Worm (Caenorhabditis elegans) whole organism, L3 larva: Measurements from ENCODE around the gene C03G6.6.

Source experiments
- ZK546.5 ChIP-seq: sonication (generic microtip); optimal IDR thresholded peaks from 2 replicates; lab custom pipeline; 2017; ENCODE audit warnings: missing biosample characterization, missing genetic modification characterization
- aly-2 ChIP-seq: fragments of 150-350 bp; optimal IDR thresholded peaks from 2 replicates; lab custom pipeline; 2014; ENCODE audit warnings: missing biosample characterization, missing genetic modification characterization
- ama-1 ChIP-seq: fragments of 150-350 bp; optimal IDR thresholded peaks from 2 replicates; lab custom pipeline; 2018
- ceh-16 ChIP-seq: sonication (generic microtip); optimal IDR thresholded peaks from 2 replicates; lab custom pipeline; 2017; ENCODE audit warnings: missing biosample characterization, missing genetic modification characterization
- ceh-28 ChIP-seq: fragments of 150-350 bp; optimal IDR thresholded peaks from 2 replicates; lab custom pipeline; 2014; ENCODE audit warnings: missing biosample characterization, missing genetic modification reagents, missing genetic modification characterization
- ceh-82 ChIP-seq: fragments of 150-350 bp; optimal IDR thresholded peaks from 2 replicates; lab custom pipeline; 2014; ENCODE audit warnings: missing biosample characterization, missing genetic modification characterization
- ceh-9 ChIP-seq: sonication (generic microtip); optimal IDR thresholded peaks from 2 replicates; lab custom pipeline; 2018; ENCODE audit warnings: missing biosample characterization, missing genetic modification characterization
- egl-5 ChIP-seq: fragments of 150-350 bp; optimal IDR thresholded peaks from 2 replicates; lab custom pipeline; 2017; ENCODE audit warnings: missing biosample characterization, missing genetic modification reagents, missing genetic modification characterization, inconsistent platforms
- elt-1 ChIP-seq: fragments of 150-350 bp; optimal IDR thresholded peaks from 2 replicates; lab custom pipeline; 2014; ENCODE audit warnings: missing biosample characterization, missing genetic modification characterization
- elt-2 ChIP-seq: sonication (generic microtip); optimal IDR thresholded peaks from 2 replicates; lab custom pipeline; 2016; ENCODE audit warnings: missing genetic modification reagents, mild to moderate bottlenecking, missing genetic modification characterization, missing compliant biosample characterization
- elt-3 ChIP-seq, 3 experiments: fragments of 150-350 bp in 1 of 3; sonication (generic microtip) in 2 of 3; optimal IDR thresholded peaks; 2 replicates in 2 of 3; 4 replicates in 1 of 3; lab custom pipeline; 2014 to 2017; ENCODE audit warnings: missing biosample characterization in 3 of 3, missing genetic modification characterization in 3 of 3
- eor-1 ChIP-seq, 2 experiments: fragments of 150-350 bp; optimal IDR thresholded peaks; 2 replicates each; lab custom pipeline; 2014 to 2018; ENCODE audit warnings: missing biosample characterization in 2 of 2, missing genetic modification characterization in 2 of 2
- fkh-10 ChIP-seq: sonication (generic microtip); optimal IDR thresholded peaks from 2 replicates; lab custom pipeline; 2017; ENCODE audit warnings: missing biosample characterization, missing genetic modification reagents, missing genetic modification characterization
- fkh-2 ChIP-seq: fragments of 150-350 bp; optimal IDR thresholded peaks from 2 replicates; lab custom pipeline; 2014; ENCODE audit warnings: missing biosample characterization, missing genetic modification reagents, missing genetic modification characterization
- fos-1 ChIP-seq: fragments of 150-350 bp; optimal IDR thresholded peaks from 2 replicates; lab custom pipeline; 2014; ENCODE audit warnings: missing biosample characterization, missing genetic modification characterization
- hmg-11 ChIP-seq: sonication (generic microtip); optimal IDR thresholded peaks from 2 replicates; lab custom pipeline; 2016; ENCODE audit warnings: missing genetic modification characterization, missing compliant biosample characterization
- jun-1 ChIP-seq: fragments of 150-350 bp; optimal IDR thresholded peaks from 2 replicates; lab custom pipeline; 2014; ENCODE audit warnings: missing biosample characterization, missing genetic modification reagents, missing genetic modification characterization
- lin-15B ChIP-seq: fragments of 150-350 bp; optimal IDR thresholded peaks from 2 replicates; lab custom pipeline; 2014; ENCODE audit warnings: missing biosample characterization, missing genetic modification characterization
- lsy-12 ChIP-seq: sonication (generic microtip); optimal IDR thresholded peaks from 2 replicates; lab custom pipeline; 2016; ENCODE audit warnings: mild to moderate bottlenecking, missing genetic modification characterization, missing compliant biosample characterization
- mdl-1 ChIP-seq: fragments of 150-350 bp; optimal IDR thresholded peaks from 2 replicates; lab custom pipeline; 2014; ENCODE audit warnings: missing biosample characterization, missing genetic modification characterization
- mml-1 ChIP-seq: fragments of 150-350 bp; sonication (generic microtip); optimal IDR thresholded peaks from 3 replicates; lab custom pipeline; 2014; ENCODE audit warnings: missing biosample characterization, missing genetic modification characterization
- nfya-1 ChIP-seq: sonication (generic microtip); optimal IDR thresholded peaks from 2 replicates; lab custom pipeline; 2017; ENCODE audit warnings: missing genetic modification characterization, mild to moderate bottlenecking, missing compliant biosample characterization, antibody characterized with exemption, moderate library complexity; ENCODE audit not compliant: insufficient read depth
- nhr-12 ChIP-seq: fragments of 150-350 bp; optimal IDR thresholded peaks from 2 replicates; lab custom pipeline; 2014; ENCODE audit warnings: missing biosample characterization, missing genetic modification characterization
- nhr-237 ChIP-seq: fragments of 150-350 bp; optimal IDR thresholded peaks from 2 replicates; lab custom pipeline; 2014; ENCODE audit warnings: missing biosample characterization, missing genetic modification characterization
- nhr-28 ChIP-seq: fragments of 150-350 bp; optimal IDR thresholded peaks from 2 replicates; lab custom pipeline; 2014; ENCODE audit warnings: missing biosample characterization, missing genetic modification characterization
- nhr-43 ChIP-seq: sonication (generic microtip); optimal IDR thresholded peaks from 2 replicates; lab custom pipeline; 2016; ENCODE audit warnings: mild to moderate bottlenecking, missing genetic modification characterization, missing compliant biosample characterization; ENCODE audit not compliant: poor library complexity, severe bottlenecking
- nhr-77 ChIP-seq: fragments of 150-350 bp; optimal IDR thresholded peaks from 2 replicates; lab custom pipeline; 2014; ENCODE audit warnings: missing biosample characterization, missing genetic modification characterization
- pha-4 ChIP-seq: fragments of 150-350 bp; optimal IDR thresholded peaks from 2 replicates; lab custom pipeline; 2014; ENCODE audit warnings: missing biosample characterization, missing genetic modification reagents, missing genetic modification characterization
- pqm-1 ChIP-seq: fragments of 150-350 bp; optimal IDR thresholded peaks from 2 replicates; lab custom pipeline; 2017; ENCODE audit warnings: missing biosample characterization, missing genetic modification characterization, inconsistent platforms
- sea-2 ChIP-seq: fragments of 150-350 bp; sonication (generic microtip); optimal IDR thresholded peaks from 4 replicates; lab custom pipeline; 2014; ENCODE audit warnings: missing biosample characterization, missing genetic modification reagents, missing genetic modification characterization
- skn-1 ChIP-seq: fragments of 150-350 bp; optimal IDR thresholded peaks from 2 replicates; lab custom pipeline; 2014; ENCODE audit warnings: missing biosample characterization, missing genetic modification characterization
- snpc-4 ChIP-seq: fragments of 150-350 bp; optimal IDR thresholded peaks from 2 replicates; lab custom pipeline; 2014; ENCODE audit warnings: missing biosample characterization, missing genetic modification characterization
- tbx-2 ChIP-seq: sonication (generic microtip); optimal IDR thresholded peaks from 2 replicates; lab custom pipeline; 2016; ENCODE audit warnings: mild to moderate bottlenecking, missing genetic modification characterization, missing compliant biosample characterization
- unc-39 ChIP-seq: sonication (generic microtip); optimal IDR thresholded peaks from 4 replicates; lab custom pipeline; 2017; ENCODE audit warnings: missing biosample characterization, missing genetic modification characterization
- unc-62 ChIP-seq: fragments of 150-350 bp; sonication (generic microtip); optimal IDR thresholded peaks from 4 replicates; lab custom pipeline; 2014; ENCODE audit warnings: missing biosample characterization, missing genetic modification reagents, missing genetic modification characterization
- zag-1 ChIP-seq: fragments of 150-350 bp; optimal IDR thresholded peaks from 2 replicates; lab custom pipeline; 2014; ENCODE audit warnings: missing biosample characterization, missing genetic modification characterization
- ztf-11 ChIP-seq: fragments of 150-350 bp; optimal IDR thresholded peaks from 2 replicates; lab custom pipeline; 2014; ENCODE audit warnings: missing biosample characterization, missing genetic modification characterization
- ztf-4 ChIP-seq: fragments of 150-350 bp; optimal IDR thresholded peaks from 2 replicates; lab custom pipeline; 2014; ENCODE audit warnings: missing biosample characterization, missing genetic modification characterization

C03G6.6 gene

DNA sequence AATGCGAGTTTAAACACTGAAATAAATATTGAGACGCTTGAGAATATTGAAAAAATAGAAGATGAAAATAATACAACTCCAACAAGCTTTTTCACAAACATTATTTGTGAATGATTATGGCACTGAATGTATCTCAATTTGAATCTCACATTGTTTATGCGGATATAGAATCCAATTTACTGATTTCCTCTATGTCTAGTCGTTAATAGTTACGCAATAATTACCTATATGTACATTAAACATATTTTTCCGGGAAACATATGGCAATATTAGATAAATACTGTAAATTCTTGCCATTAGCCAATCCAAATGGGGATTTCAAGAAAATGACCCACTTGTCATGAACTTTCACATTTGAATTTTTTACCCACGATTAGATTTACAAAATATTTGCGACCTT is 38.1 kb downstream of the C03G6.6 start, which contains the start of gene srx-9:
Gene srx-9, minus strand, starts transcription at position 101 of the 400 bp plus-strand sequence.
- TF ChIP-seq skn-1 (tag; lab: Kevin White, UChicago), result no peak

DNA sequence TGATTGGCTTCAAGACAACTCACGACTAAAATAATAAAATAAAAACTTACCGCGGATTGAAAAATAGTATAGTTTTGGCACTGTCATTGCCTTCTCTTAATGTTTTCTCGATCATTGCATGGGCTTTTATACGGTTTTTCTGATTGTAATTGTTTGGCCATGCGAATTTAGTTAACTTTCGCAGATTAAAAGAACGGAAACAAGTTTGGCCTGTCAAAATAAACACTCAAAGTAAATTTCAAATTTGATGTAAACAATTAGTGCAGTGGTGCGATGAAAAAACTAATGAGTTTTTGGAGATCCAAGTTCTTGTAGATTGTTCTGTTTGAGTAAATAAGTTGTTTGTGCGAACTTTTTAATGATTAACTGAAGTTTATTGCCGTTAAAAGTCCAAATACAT is 42.0 kb downstream of the C03G6.6 start, which contains the start of gene gst-41:
Gene gst-41, minus strand, starts transcription at position 101 of the 400 bp plus-strand sequence.
- no peak for TF ChIP-seq lin-15B (tag; lab: Kevin White, UChicago)
- TF ChIP-seq nhr-43 (tag; lab: Kevin White, UChicago), result no peak
- no peak for TF ChIP-seq unc-62 (GFP tag; lab: Kevin White, UChicago)
- TF ChIP-seq nhr-77 (tag; lab: Kevin White, UChicago), result no peak
- TF ChIP-seq aly-2 (tag; lab: Kevin White, UChicago), result no peak
- TF ChIP-seq ama-1 (lab: Kevin White, UChicago), result no peak
- TF ChIP-seq nhr-237 (tag; lab: Kevin White, UChicago), result no peak
- TF ChIP-seq egl-5 (tag; lab: Kevin White, UChicago), result no peak
- no peak for TF ChIP-seq elt-1 (tag; lab: Kevin White, UChicago)
- no peak for TF ChIP-seq elt-2 (tag; lab: Kevin White, UChicago)
- TF ChIP-seq ceh-16 (tag; lab: Kevin White, UChicago), result no peak
- no peak for TF ChIP-seq snpc-4 (tag; lab: Kevin White, UChicago)

- TF ChIP-seq eor-1 (tag; optimal IDR thresholded peaks at IDR 0.05; lab: Kevin White, UChicago), result no peak
- TF ChIP-seq jun-1 (tag; lab: Kevin White, UChicago), result no peak
- no peak for TF ChIP-seq fkh-2 (tag; lab: Kevin White, UChicago)
- TF ChIP-seq nhr-28 (tag; lab: Kevin White, UChicago), result no peak
- TF ChIP-seq lsy-12 (tag; lab: Kevin White, UChicago), result no peak
- no peak for TF ChIP-seq egl-5 (tag; lab: Kevin White, UChicago)
- no peak for TF ChIP-seq elt-2 (tag; lab: Kevin White, UChicago)
- TF ChIP-seq hmg-11, result no peak
- no peak for TF ChIP-seq nhr-77 (tag; lab: Kevin White, UChicago)
- TF ChIP-seq mdl-1 (tag; lab: Kevin White, UChicago), result no peak
- TF ChIP-seq nhr-12 (tag; lab: Kevin White, UChicago), result no peak
- TF ChIP-seq zag-1 (tag; lab: Kevin White, UChicago), result no peak
- TF ChIP-seq tbx-2, result no peak
- TF ChIP-seq sea-2, result no peak
- no peak for TF ChIP-seq nfya-1 (tag; lab: Kevin White, UChicago)
- TF ChIP-seq fos-1 (tag; lab: Kevin White, UChicago), result no peak
- TF ChIP-seq, all 47 proteins: peak for 0
Observed at ce11 chrV:7400095-7400494, 42.9 kb downstream of the C03G6.6 start, which contains the start of gene cnc-9. Gene cnc-9, minus strand, starts transcription at chrV:7400195.

ce11 chrV:7400588-7400987 is 43.4 kb downstream of the C03G6.6 start, which contains the start of gene srx-60:
Gene srx-60, plus strand, starts transcription at chrV:7400888.
- TF ChIP-seq fkh-10 (GFP tag; lab: Kevin White, UChicago) (no peak), pha-4 (no peak), nhr-28 (tag; lab: Kevin White, UChicago) (no peak), pqm-1 (tag; lab: Kevin White, UChicago) (no peak), ceh-82 (tag; lab: Kevin White, UChicago) (no peak), mdl-1 (tag; lab: Kevin White, UChicago) (no peak), elt-3 (tag; optimal IDR thresholded peaks at IDR 0.05; lab: Kevin White, UChicago) (no peak), ztf-4 (no peak), lin-15B (tag; lab: Kevin White, UChicago) (no peak), fkh-2 (tag; lab: Kevin White, UChicago) (no peak), sea-2 (no peak), hmg-11 (no peak), ztf-11 (no peak), unc-39 (tag; lab: Kevin White, UChicago) (no peak), mml-1 (tag; lab: Kevin White, UChicago) (no peak), ceh-28 (tag; lab: Kevin White, UChicago) (no peak), fos-1 (tag; lab: Kevin White, UChicago) (no peak), ZK546.5 (no peak), ceh-9 (tag; lab: Kevin White, UChicago) (no peak)
